Fruit fly (Drosophila melanogaster) whole organism, wandering third instar larva: Measurements from ENCODE around the gene Pdhb.

Source experiments
- GATAd ChIP-seq: sonication (Bioruptor generic); optimal IDR thresholded peaks from 2 replicates; lab custom pipeline; 2016; ENCODE audit warnings: missing biosample characterization, missing genetic modification characterization
- HLH106 ChIP-seq: fragments of 200-800 bp; optimal IDR thresholded peaks from 3 replicates; lab custom pipeline; 2019; ENCODE audit warnings: missing biosample characterization, mild to moderate bottlenecking, missing genetic modification characterization, moderate library complexity
- Jra ChIP-seq: sonication (Bioruptor generic); optimal IDR thresholded peaks from 2 replicates; lab custom pipeline; 2016; ENCODE audit warnings: missing biosample characterization, missing genetic modification characterization
- OdsH ChIP-seq: fragments of 200-800 bp; sonication (Bioruptor generic); optimal IDR thresholded peaks from 2 replicates; lab custom pipeline; 2016; ENCODE audit warnings: missing biosample characterization, mild to moderate bottlenecking, missing genetic modification characterization
- br ChIP-seq: fragments of 200-800 bp; sonication (Bioruptor generic); optimal IDR thresholded peaks from 2 replicates; lab custom pipeline; 2016; ENCODE audit warnings: missing biosample characterization, missing genetic modification characterization
- dl ChIP-seq, 2 experiments: fragments of 175-275, 200-275 bp in 1 of 2; fragments of 200-275 bp in 1 of 2; sonication (Bioruptor generic); optimal IDR thresholded peaks; lab custom pipeline; 2018; ENCODE audit warnings: mild to moderate bottlenecking in 2 of 2, missing biosample characterization in 2 of 2, missing genetic modification characterization in 2 of 2, moderate library complexity in 2 of 2; ENCODE audit not compliant: partially characterized antibody in 2 of 2, insufficient read depth in 1 of 2
- ey ChIP-seq: fragments of 200-800 bp; sonication (Bioruptor generic); optimal IDR thresholded peaks from 2 replicates; lab custom pipeline; 2016; ENCODE audit warnings: missing biosample characterization, missing genetic modification characterization
- foxo ChIP-seq, 2 experiments: fragments of 200-800 bp; sonication (Bioruptor generic); optimal IDR thresholded peaks; 2 replicates in 1 of 2; 3 replicates in 1 of 2; lab custom pipeline; 2016 to 2017; ENCODE audit warnings: missing biosample characterization in 2 of 2, missing genetic modification characterization in 2 of 2
- fru ChIP-seq: fragments of 200-800 bp; sonication (Bioruptor generic); optimal IDR thresholded peaks from 3 replicates; lab custom pipeline; 2016; ENCODE audit warnings: missing biosample characterization, mild to moderate bottlenecking, missing genetic modification characterization
- h ChIP-seq: fragments of 200-800 bp; sonication (Bioruptor generic); optimal IDR thresholded peaks from 3 replicates; lab custom pipeline; 2016; ENCODE audit warnings: missing biosample characterization, mild to moderate bottlenecking, missing genetic modification characterization
- jim ChIP-seq: fragments of 175-275, 200-325 bp; sonication (Bioruptor generic); optimal IDR thresholded peaks from 2 replicates; lab custom pipeline; 2016; ENCODE audit warnings: missing biosample characterization, mild to moderate bottlenecking, missing genetic modification characterization
- psq ChIP-seq: fragments of 200-800 bp; sonication (Bioruptor generic); optimal IDR thresholded peaks from 3 replicates; lab custom pipeline; 2017; ENCODE audit warnings: missing biosample characterization, mild to moderate bottlenecking, missing genetic modification characterization, moderate library complexity
- rgr ChIP-seq: fragments of 200-800 bp; sonication (Bioruptor generic); optimal IDR thresholded peaks from 3 replicates; lab custom pipeline; 2016; ENCODE audit warnings: missing biosample characterization, mild to moderate bottlenecking, missing genetic modification characterization

Gene Pdhb

DNA sequence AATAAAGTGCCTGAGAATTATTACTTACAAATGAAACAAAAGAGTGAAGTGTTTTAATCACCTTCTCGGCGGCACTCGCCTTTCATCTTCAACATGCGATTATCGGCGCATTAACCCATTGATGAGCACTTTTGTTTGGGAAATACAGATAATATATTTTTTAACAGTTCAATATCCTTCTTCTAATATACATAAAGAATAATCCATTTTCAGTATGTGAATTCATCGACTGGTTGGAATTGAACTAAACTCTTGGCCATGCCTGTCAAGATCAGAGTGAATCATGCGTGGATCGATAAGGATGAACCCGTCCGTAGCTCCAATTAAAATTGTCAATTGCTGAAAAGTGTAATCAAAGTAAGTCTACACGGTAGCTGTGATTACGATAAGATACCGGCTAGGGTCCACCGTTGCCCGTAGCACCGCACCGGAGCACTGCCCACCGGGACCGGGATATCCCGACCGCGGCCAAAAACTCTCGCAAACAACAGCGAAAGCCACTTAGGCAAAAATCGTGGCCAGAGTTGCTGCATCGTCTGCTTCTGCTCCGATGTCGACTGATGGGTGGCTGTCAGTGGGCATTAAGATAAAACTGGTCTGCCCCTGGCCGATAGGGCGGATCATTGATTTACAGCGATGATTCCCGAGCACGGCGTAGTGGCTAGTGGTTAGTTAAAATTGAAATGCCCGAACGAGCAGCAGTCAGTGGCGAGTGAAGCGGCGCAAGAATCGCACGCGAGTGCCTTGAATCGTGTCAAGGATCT lies 52.2 kb downstream of the Pdhb start, which contains the start of gene CG11898:
TSS of gene CG11898 (plus strand) at position 714 of the 764 bp plus-strand sequence.
- TF ChIP-seq foxo (GFP tag; optimal IDR thresholded peaks at IDR 0.05; lab: Kevin White, UChicago) = peak in 1 of 2 experiments; percentile 62
- no peak for TF ChIP-seq jim (GFP tag; lab: Kevin White, UChicago)
- TF ChIP-seq GATAd (GFP tag; lab: Kevin White, UChicago) = no peak
- TF ChIP-seq Jra = no peak
- peak; percentile 16 for TF ChIP-seq psq (GFP tag; lab: Kevin White, UChicago)
- TF ChIP-seq rgr (GFP tag; lab: Kevin White, UChicago) = peak; percentile 64
- TF ChIP-seq fru (GFP tag; lab: Kevin White, UChicago) = peak; percentile 77
- TF ChIP-seq ey (GFP tag; lab: Kevin White, UChicago) = peak; percentile 54
- TF ChIP-seq OdsH (GFP tag; lab: Kevin White, UChicago) = peak; percentile 35
- peak; percentile 40 for TF ChIP-seq HLH106 (tag; lab: Kevin White, UChicago)
- TF ChIP-seq dl (GFP tag; optimal IDR thresholded peaks at IDR 0.05; lab: Kevin White, UChicago; ENCODE audit: insufficient read depth in 1 of 2, partially characterized antibody in 2 of 2) = no peak
- TF ChIP-seq br (GFP tag; lab: Kevin White, UChicago) = peak; percentile 67
- peak; percentile 78 for TF ChIP-seq h (GFP tag; lab: Kevin White, UChicago)
